Worm (Caenorhabditis elegans) whole organism, midembryonic: Measurements from ENCODE around the gene C23H5.11.
"Not testable (repeated sequence)": the region's sequence is repeated elsewhere in the genome, so short reads cannot be mapped to it uniquely, and the experiment has no call there.

Experiments used
- cog-1 ChIP-seq: sonication (generic microtip); optimal IDR thresholded peaks from 2 replicates; lab custom pipeline; 2016; ENCODE audit warnings: missing genetic modification characterization, missing compliant biosample characterization
- klf-2 ChIP-seq: fragments of 200-800 bp; sonication (Bioruptor generic); conservative IDR thresholded peaks from 2 replicates; pipeline ENCODE4 v1.3.6; 2022; ENCODE audit warnings: missing genetic modification reagents, missing genetic modification characterization, missing compliant biosample characterization

ce11 chrIV:2135880-2136279 is 36.2 kb upstream of the C23H5.11 start:
- not testable (repeated sequence) for TF ChIP-seq klf-2 (GFP tag; lab: Robert Waterston, UW); cog-1 (tag; lab: Kevin White, UChicago)
